Worm (Caenorhabditis elegans) whole organism, mixed stage, embryonic: Measurements from ENCODE around the gene grl-19.
A peak's percentile ranks its signal among the peaks of the same experiment; 100 is the strongest.

Experiments
- M03D4.4 ChIP-seq: sonication (generic microtip); optimal IDR thresholded peaks from 2 replicates; lab custom pipeline; 2017; ENCODE audit warnings: mild to moderate bottlenecking, missing genetic modification characterization, missing compliant biosample characterization
- blmp-1 ChIP-seq: fragments of 150-350 bp; optimal IDR thresholded peaks from 2 replicates; lab custom pipeline; 2014; ENCODE audit warnings: missing biosample characterization, missing genetic modification characterization
- ceh-39 ChIP-seq: fragments of 150-350 bp; optimal IDR thresholded peaks from 2 replicates; lab custom pipeline; 2014; ENCODE audit warnings: missing biosample characterization, missing genetic modification characterization
- ceh-43 ChIP-seq: fragments of 200-800 bp; sonication (Bioruptor generic); optimal IDR thresholded peaks from 2 replicates; lab custom pipeline; 2018; ENCODE audit warnings: mild to moderate bottlenecking, missing genetic modification characterization, moderate library complexity, missing compliant biosample characterization
- ces-1 ChIP-seq: fragments of 150-350 bp; optimal IDR thresholded peaks from 2 replicates; lab custom pipeline; 2014; ENCODE audit warnings: missing biosample characterization, missing genetic modification reagents, missing genetic modification characterization
- cnd-1 ChIP-seq: fragments of 200-800 bp; sonication (Bioruptor generic); optimal IDR thresholded peaks from 2 replicates; lab custom pipeline; 2018; ENCODE audit warnings: mild to moderate bottlenecking, missing genetic modification characterization, missing compliant biosample characterization
- drap-1 ChIP-seq: fragments of 200-800 bp; sonication (Bioruptor generic); optimal IDR thresholded peaks from 3 replicates; lab custom pipeline; 2018; ENCODE audit warnings: mild to moderate bottlenecking, missing genetic modification characterization, missing compliant biosample characterization
- elt-3 ChIP-seq: fragments of 150-350 bp; optimal IDR thresholded peaks from 2 replicates; lab custom pipeline; 2014; ENCODE audit warnings: missing biosample characterization, missing genetic modification characterization
- flh-1 ChIP-seq: fragments of 200-800 bp; sonication (Bioruptor generic); optimal IDR thresholded peaks from 2 replicates; lab custom pipeline; 2018; ENCODE audit warnings: mild to moderate bottlenecking, missing genetic modification characterization, moderate library complexity, missing compliant biosample characterization
- ham-2 ChIP-seq: fragments of 200-800 bp; sonication (Bioruptor generic); optimal IDR thresholded peaks from 2 replicates; lab custom pipeline; 2018; ENCODE audit warnings: mild to moderate bottlenecking, missing genetic modification characterization, missing compliant biosample characterization
- lin-13 ChIP-seq: fragments of 150-350 bp; optimal IDR thresholded peaks from 2 replicates; lab custom pipeline; 2014; ENCODE audit warnings: missing biosample characterization, missing genetic modification characterization
- lin-32 ChIP-seq: fragments of 200-800 bp; sonication (Bioruptor generic); optimal IDR thresholded peaks from 2 replicates; lab custom pipeline; 2018; ENCODE audit warnings: mild to moderate bottlenecking, missing genetic modification characterization, missing compliant biosample characterization
- lsy-2 ChIP-seq: fragments of 150-350 bp; optimal IDR thresholded peaks from 2 replicates; lab custom pipeline; 2014; ENCODE audit warnings: missing biosample characterization, missing genetic modification characterization
- mab-5 ChIP-seq: fragments of 150-350 bp; optimal IDR thresholded peaks from 2 replicates; lab custom pipeline; 2014; ENCODE audit warnings: missing biosample characterization, missing genetic modification characterization
- mep-1 ChIP-seq: fragments of 150-350 bp; optimal IDR thresholded peaks from 2 replicates; lab custom pipeline; 2017; ENCODE audit warnings: missing biosample characterization, missing genetic modification reagents, missing genetic modification characterization, inconsistent platforms
- mls-2 ChIP-seq: sonication (generic microtip); optimal IDR thresholded peaks from 2 replicates; lab custom pipeline; 2016; ENCODE audit warnings: mild to moderate bottlenecking, missing genetic modification characterization, moderate library complexity, missing compliant biosample characterization
- nhr-12 ChIP-seq: fragments of 150-350 bp; optimal IDR thresholded peaks from 2 replicates; lab custom pipeline; 2014; ENCODE audit warnings: missing biosample characterization, missing genetic modification characterization
- nhr-237 ChIP-seq: fragments of 150-350 bp; optimal IDR thresholded peaks from 2 replicates; lab custom pipeline; 2014; ENCODE audit warnings: missing biosample characterization, missing genetic modification characterization
- nhr-28 ChIP-seq: fragments of 150-350 bp; optimal IDR thresholded peaks from 2 replicates; lab custom pipeline; 2014; ENCODE audit warnings: missing biosample characterization, missing genetic modification characterization
- nhr-76 ChIP-seq: sonication (generic microtip); optimal IDR thresholded peaks from 2 replicates; lab custom pipeline; 2017; ENCODE audit warnings: missing biosample characterization, missing genetic modification characterization
- pha-4 ChIP-seq: fragments of 150-350 bp; optimal IDR thresholded peaks from 2 replicates; lab custom pipeline; 2018; ENCODE audit warnings: missing biosample characterization, missing genetic modification reagents, missing genetic modification characterization
- sptf-1 ChIP-seq: sonication (generic microtip); optimal IDR thresholded peaks from 2 replicates; lab custom pipeline; 2017; ENCODE audit warnings: mild to moderate bottlenecking, missing genetic modification characterization, moderate library complexity, missing compliant biosample characterization
- tbx-8 ChIP-seq: fragments of 200-800 bp; sonication (Bioruptor generic); optimal IDR thresholded peaks from 2 replicates; lab custom pipeline; 2018; ENCODE audit warnings: mild to moderate bottlenecking, missing genetic modification characterization, moderate library complexity, missing compliant biosample characterization
- unc-120 ChIP-seq: sonication (generic microtip); optimal IDR thresholded peaks from 2 replicates; lab custom pipeline; 2017; ENCODE audit warnings: missing genetic modification characterization, missing compliant biosample characterization; ENCODE audit not compliant: poor library complexity, severe bottlenecking
- unc-39 ChIP-seq: fragments of 150-350 bp; optimal IDR thresholded peaks from 2 replicates; lab custom pipeline; 2014; ENCODE audit warnings: missing biosample characterization, missing genetic modification characterization
- zip-8 ChIP-seq: fragments of 150-350 bp; optimal IDR thresholded peaks from 2 replicates; lab custom pipeline; 2014; ENCODE audit warnings: missing biosample characterization, missing genetic modification characterization
- ztf-11 ChIP-seq: fragments of 150-350 bp; optimal IDR thresholded peaks from 2 replicates; lab custom pipeline; 2014; ENCODE audit warnings: missing biosample characterization, missing genetic modification characterization

grl-19 gene

ce11 chrIV:218252-218651 lies 34.1 kb downstream of the grl-19 start, which contains the start of gene prdx-6:
TSS of gene prdx-6 (plus strand) at chrIV:218552.
- TF ChIP-seq elt-3 (tag; lab: Kevin White, UChicago) (no peak), drap-1 (GFP tag; lab: Kevin White, UChicago) (no peak), cnd-1 (tag; lab: Kevin White, UChicago) (no peak), blmp-1 (tag; lab: Kevin White, UChicago) (no peak), lin-13 (no peak), ces-1 (GFP tag; lab: Kevin White, UChicago) (no peak), zip-8 (tag; lab: Kevin White, UChicago) (no peak), ceh-43 (GFP tag; lab: Kevin White, UChicago) (no peak), nhr-76 (tag; lab: Kevin White, UChicago) (no peak), ceh-39 (tag; lab: Kevin White, UChicago) (no peak), tbx-8 (no peak), mls-2 (tag; lab: Kevin White, UChicago) (no peak), mep-1 (tag; lab: Kevin White, UChicago) (no peak)

- peak; percentile 64 for TF ChIP-seq elt-3 (tag; lab: Kevin White, UChicago)
- no peak for TF ChIP-seq M03D4.4 (tag; lab: Kevin White, UChicago)
- TF ChIP-seq ces-1 (GFP tag; lab: Kevin White, UChicago), result peak; percentile 28
- peak; percentile 81 for TF ChIP-seq unc-120 (tag; lab: Kevin White, UChicago)
- peak; percentile 9 for TF ChIP-seq pha-4 (tag; lab: Kevin White, UChicago)
Measured at ce11 chrIV:210591-210990, 41.8 kb downstream of the grl-19 start.

- TF ChIP-seq unc-39 (tag; lab: Kevin White, UChicago) (no peak), sptf-1 (no peak), mab-5 (tag; lab: Kevin White, UChicago) (no peak)
- TF ChIP-seq, all 35 proteins: peak for 0
Measured at ce11 chrIV:207885-208284, 44.5 kb downstream of the grl-19 start, which contains the start of gene Y38C1AA.1. TSS of gene Y38C1AA.1 (plus strand) at chrIV:208185.

ce11 chrIV:204998-205397 lies 47.4 kb downstream of the grl-19 start, which contains the start of gene coa-1:
TSS of gene coa-1 (plus strand) at chrIV:205298.
- no peak for TF ChIP-seq lsy-2
- no peak for TF ChIP-seq pha-4 (tag; lab: Kevin White, UChicago)
- no peak for TF ChIP-seq blmp-1 (tag; lab: Kevin White, UChicago)
- TF ChIP-seq ceh-39 (tag; lab: Kevin White, UChicago), result no peak
- TF ChIP-seq sptf-1, result no peak
- no peak for TF ChIP-seq lin-32 (GFP tag; lab: Kevin White, UChicago)
- no peak for TF ChIP-seq unc-120 (tag; lab: Kevin White, UChicago)
- no peak for TF ChIP-seq zip-8 (tag; lab: Kevin White, UChicago)
- TF ChIP-seq M03D4.4 (tag; lab: Kevin White, UChicago), result no peak
- TF ChIP-seq ham-2 (GFP tag; lab: Kevin White, UChicago), result no peak
- no peak for TF ChIP-seq nhr-12 (tag; lab: Kevin White, UChicago)
- TF ChIP-seq drap-1 (GFP tag; lab: Kevin White, UChicago), result no peak
- TF ChIP-seq tbx-8, result no peak
- no peak for TF ChIP-seq mab-5 (tag; lab: Kevin White, UChicago)
- no peak for TF ChIP-seq nhr-28
- TF ChIP-seq nhr-237 (tag; lab: Kevin White, UChicago), result no peak
- no peak for TF ChIP-seq flh-1 (GFP tag; lab: Kevin White, UChicago)
- no peak for TF ChIP-seq ces-1 (GFP tag; lab: Kevin White, UChicago)
- TF ChIP-seq, all 35 proteins: peak for 0

- TF ChIP-seq ztf-11 (tag; lab: Kevin White, UChicago) (no peak), zip-8 (tag; lab: Kevin White, UChicago) (peak; percentile 98), mab-5 (tag; lab: Kevin White, UChicago) (no peak)
Measured at ce11 chrIV:202921-203652, 49.3 kb downstream of the grl-19 start, which contains the start of gene gfrp-1. TSS of gene gfrp-1 (plus strand) at chrIV:203602.
